Worm (Caenorhabditis elegans) whole organism, mixed stage, embryonic: ENCODE data around the gene arrd-6.

Source experiments
- M03D4.4 ChIP-seq: sonication (generic microtip); optimal IDR thresholded peaks from 2 replicates; lab custom pipeline; 2017; ENCODE audit warnings: mild to moderate bottlenecking, missing genetic modification characterization, missing compliant biosample characterization
- lin-13 ChIP-seq: fragments of 150-350 bp; optimal IDR thresholded peaks from 2 replicates; lab custom pipeline; 2014; ENCODE audit warnings: missing biosample characterization, missing genetic modification characterization
- lsy-2 ChIP-seq: fragments of 150-350 bp; optimal IDR thresholded peaks from 2 replicates; lab custom pipeline; 2014; ENCODE audit warnings: missing biosample characterization, missing genetic modification characterization
- nhr-76 ChIP-seq: sonication (generic microtip); optimal IDR thresholded peaks from 2 replicates; lab custom pipeline; 2017; ENCODE audit warnings: missing biosample characterization, missing genetic modification characterization
- pha-4 ChIP-seq: fragments of 150-350 bp; optimal IDR thresholded peaks from 2 replicates; lab custom pipeline; 2018; ENCODE audit warnings: missing biosample characterization, missing genetic modification reagents, missing genetic modification characterization
- snpc-4 ChIP-seq: fragments of 150-350 bp; optimal IDR thresholded peaks from 2 replicates; lab custom pipeline; 2014; ENCODE audit warnings: missing biosample characterization, missing genetic modification characterization
- unc-62 ChIP-seq: fragments of 150-350 bp; optimal IDR thresholded peaks from 2 replicates; lab custom pipeline; 2014; ENCODE audit warnings: missing biosample characterization, missing genetic modification reagents, missing genetic modification characterization
- ztf-11 ChIP-seq: fragments of 150-350 bp; optimal IDR thresholded peaks from 2 replicates; lab custom pipeline; 2014; ENCODE audit warnings: missing biosample characterization, missing genetic modification characterization

- TF ChIP-seq lsy-2 (tag; lab: Kevin White, UChicago), result no peak
- no peak for TF ChIP-seq snpc-4 (tag; lab: Kevin White, UChicago)
- TF ChIP-seq pha-4 (tag; lab: Kevin White, UChicago), result no peak
- peak; percentile 13 for TF ChIP-seq unc-62 (GFP tag; lab: Kevin White, UChicago)
- TF ChIP-seq M03D4.4 (tag; lab: Kevin White, UChicago), result no peak
- no peak for TF ChIP-seq ztf-11
- TF ChIP-seq lin-13 (tag; lab: Kevin White, UChicago), result no peak
- no peak for TF ChIP-seq nhr-76 (tag; lab: Kevin White, UChicago)
Observed at ce11 chrII:11188026-11188425, 45.5 kb downstream of the arrd-6 start, which contains the start of gene F37H8.5.
